Worm (Caenorhabditis elegans) whole organism, L1 larva: ENCODE results near the gene nas-15.

ENCODE experiments used
- C04F5.9 ChIP-seq: sonication (generic microtip); optimal IDR thresholded peaks from 2 replicates; lab custom pipeline; 2016; ENCODE audit warnings: missing genetic modification characterization, missing compliant biosample characterization
- C16A3.4 ChIP-seq: fragments of 150-350 bp; optimal IDR thresholded peaks from 2 replicates; lab custom pipeline; 2014; ENCODE audit warnings: missing biosample characterization, missing genetic modification characterization
- C34B4.2 ChIP-seq: sonication (generic microtip); optimal IDR thresholded peaks from 2 replicates; lab custom pipeline; 2017; ENCODE audit warnings: mild to moderate bottlenecking, missing genetic modification characterization, missing compliant biosample characterization
- aha-1 ChIP-seq: fragments of 150-350 bp; optimal IDR thresholded peaks from 2 replicates; lab custom pipeline; 2014; ENCODE audit warnings: missing biosample characterization, missing genetic modification characterization
- alr-1 ChIP-seq: fragments of 200-800 bp; sonication (Bioruptor generic); optimal IDR thresholded peaks from 2 replicates; lab custom pipeline; 2018; ENCODE audit warnings: borderline replicate concordance, mild to moderate bottlenecking, missing genetic modification characterization, missing compliant biosample characterization
- aly-2 ChIP-seq: fragments of 150-350 bp; optimal IDR thresholded peaks from 2 replicates; lab custom pipeline; 2014; ENCODE audit warnings: missing biosample characterization, missing genetic modification characterization
- ama-1 ChIP-seq: fragments of 150-350 bp; optimal IDR thresholded peaks from 2 replicates; lab custom pipeline; 2014
- ceh-63 ChIP-seq: fragments of 200-800 bp; sonication (Bioruptor generic); optimal IDR thresholded peaks from 2 replicates; lab custom pipeline; 2018; ENCODE audit warnings: mild to moderate bottlenecking, missing genetic modification characterization, missing compliant biosample characterization
- ceh-8 ChIP-seq: fragments of 200-800 bp; sonication (Bioruptor generic); optimal IDR thresholded peaks from 2 replicates; lab custom pipeline; 2018; ENCODE audit warnings: mild to moderate bottlenecking, missing genetic modification characterization, moderate library complexity, missing compliant biosample characterization
- ceh-82 ChIP-seq, 3 experiments: fragments of 150-350 bp in 1 of 3; sonication (generic microtip) in 2 of 3; optimal IDR thresholded peaks; 2 replicates each; lab custom pipeline; 2014 to 2017; ENCODE audit warnings: missing biosample characterization in 3 of 3, missing genetic modification characterization in 3 of 3
- ceh-90 ChIP-seq: sonication (generic microtip); optimal IDR thresholded peaks from 2 replicates; lab custom pipeline; 2016; ENCODE audit warnings: missing genetic modification characterization, missing compliant biosample characterization
- dpl-1 ChIP-seq, 3 experiments: fragments of 150-350 bp in 2 of 3; sonication (generic microtip) in 1 of 3; optimal IDR thresholded peaks; 2 replicates each; lab custom pipeline; 2014 to 2017; ENCODE audit warnings: missing biosample characterization in 3 of 3, missing genetic modification characterization in 3 of 3, missing genetic modification reagents in 3 of 3
- efl-1 ChIP-seq, 4 experiments: fragments of 150-350 bp; optimal IDR thresholded peaks in 3 of 4; peaks in 1 of 4; 1 replicate in 1 of 4; 2 replicates in 3 of 4; lab custom pipeline; 2014; ENCODE audit warnings: missing biosample characterization in 2 of 4, missing genetic modification characterization in 2 of 4, missing genetic modification reagents in 2 of 4
- elt-3 ChIP-seq, 6 experiments: fragments of 150-350 bp in 1 of 6; sonication (generic microtip); optimal IDR thresholded peaks; 2 replicates each; lab custom pipeline; 2017 to 2018; ENCODE audit warnings: missing biosample characterization in 6 of 6, missing genetic modification characterization in 6 of 6, inconsistent platforms in 1 of 6
- ets-5 ChIP-seq: fragments of 200-800 bp; sonication (Bioruptor generic); IDR thresholded peaks from 2 replicates; pipeline ENCODE4 v1.3.6; 2022; ENCODE audit warnings: missing genetic modification characterization, missing compliant biosample characterization
- fkh-4 ChIP-seq: sonication (generic microtip); optimal IDR thresholded peaks from 2 replicates; lab custom pipeline; 2016; ENCODE audit warnings: missing compliant biosample characterization, missing genetic modification characterization, borderline replicate concordance
- grh-1 ChIP-seq: fragments of 200-800 bp; sonication (Bioruptor generic); IDR thresholded peaks from 2 replicates; pipeline ENCODE4 v1.3.6; 2022; ENCODE audit warnings: missing genetic modification reagents, missing genetic modification characterization, missing compliant biosample characterization
- hpl-2 ChIP-seq: fragments of 150-350 bp; optimal IDR thresholded peaks from 2 replicates; lab custom pipeline; 2014; ENCODE audit warnings: missing biosample characterization, missing genetic modification reagents, missing genetic modification characterization
- jun-1 ChIP-seq: fragments of 150-350 bp; optimal IDR thresholded peaks from 2 replicates; lab custom pipeline; 2014; ENCODE audit warnings: missing biosample characterization, missing genetic modification reagents, missing genetic modification characterization
- lin-13 ChIP-seq: fragments of 150-350 bp; optimal IDR thresholded peaks from 2 replicates; lab custom pipeline; 2014; ENCODE audit warnings: missing biosample characterization, missing genetic modification reagents, missing genetic modification characterization
- lin-14 ChIP-seq: fragments of 200-800 bp; sonication (Bioruptor generic); optimal IDR thresholded peaks from 2 replicates; lab custom pipeline; 2018; ENCODE audit warnings: mild to moderate bottlenecking, missing genetic modification characterization, moderate library complexity, missing compliant biosample characterization
- lin-15B ChIP-seq: fragments of 150-350 bp; sonication (generic microtip); optimal IDR thresholded peaks from 3 replicates; lab custom pipeline; 2014; ENCODE audit warnings: missing biosample characterization, missing genetic modification characterization
- lin-39 ChIP-seq: fragments of 150-350 bp; optimal IDR thresholded peaks from 2 replicates; lab custom pipeline; 2014; ENCODE audit warnings: missing biosample characterization, missing genetic modification reagents, missing genetic modification characterization
- mab-9 ChIP-seq: fragments of 200-800 bp; sonication (Bioruptor generic); IDR thresholded peaks from 2 replicates; pipeline ENCODE4 v1.3.6; 2022; ENCODE audit warnings: missing genetic modification reagents, missing genetic modification characterization, missing compliant biosample characterization
- mdl-1 ChIP-seq, 2 experiments: fragments of 150-350 bp; optimal IDR thresholded peaks; 2 replicates each; lab custom pipeline; 2014 to 2017; ENCODE audit warnings: missing biosample characterization in 2 of 2, missing genetic modification characterization in 2 of 2, inconsistent platforms in 1 of 2
- mef-2 ChIP-seq: fragments of 150-350 bp; optimal IDR thresholded peaks from 2 replicates; lab custom pipeline; 2014; ENCODE audit warnings: missing biosample characterization, missing genetic modification characterization
- mep-1 ChIP-seq: fragments of 150-350 bp; optimal IDR thresholded peaks from 2 replicates; lab custom pipeline; 2014; ENCODE audit warnings: missing biosample characterization, missing genetic modification characterization
- nhr-12 ChIP-seq: sonication (generic microtip); optimal IDR thresholded peaks from 2 replicates; lab custom pipeline; 2017; ENCODE audit warnings: missing biosample characterization, missing genetic modification characterization
- nhr-19 ChIP-seq: fragments of 200-800 bp; sonication (Bioruptor generic); conservative IDR thresholded peaks from 2 replicates; pipeline ENCODE4 v1.3.6; 2022; ENCODE audit warnings: missing genetic modification characterization, missing compliant biosample characterization
- nhr-237 ChIP-seq: fragments of 150-350 bp; optimal IDR thresholded peaks from 2 replicates; lab custom pipeline; 2014; ENCODE audit warnings: missing biosample characterization, missing genetic modification characterization
- nhr-28 ChIP-seq: fragments of 150-350 bp; optimal IDR thresholded peaks from 2 replicates; lab custom pipeline; 2014; ENCODE audit warnings: missing biosample characterization, missing genetic modification characterization
- nhr-47 ChIP-seq: sonication (generic microtip); optimal IDR thresholded peaks from 2 replicates; lab custom pipeline; 2016; ENCODE audit warnings: mild to moderate bottlenecking, missing genetic modification characterization, moderate library complexity, missing compliant biosample characterization
- nhr-84 ChIP-seq: sonication (generic microtip); optimal IDR thresholded peaks from 2 replicates; lab custom pipeline; 2017; ENCODE audit warnings: missing biosample characterization, missing genetic modification characterization
- nhr-90 ChIP-seq: sonication (generic microtip); optimal IDR thresholded peaks from 2 replicates; lab custom pipeline; 2016; ENCODE audit warnings: mild to moderate bottlenecking, missing genetic modification characterization, missing compliant biosample characterization; ENCODE audit not compliant: poor library complexity
- pag-3 ChIP-seq: sonication (generic microtip); optimal IDR thresholded peaks from 2 replicates; lab custom pipeline; 2017; ENCODE audit warnings: missing genetic modification characterization, mild to moderate bottlenecking, missing compliant biosample characterization, antibody characterized with exemption, borderline replicate concordance; ENCODE audit not compliant: insufficient read depth
- pax-3 ChIP-seq: fragments of 200-800 bp; sonication (Bioruptor generic); optimal IDR thresholded peaks from 2 replicates; lab custom pipeline; 2018; ENCODE audit warnings: mild to moderate bottlenecking, missing genetic modification characterization, moderate library complexity, missing compliant biosample characterization
- pqm-1 ChIP-seq: sonication (generic microtip); optimal IDR thresholded peaks from 3 replicates; lab custom pipeline; 2017; ENCODE audit warnings: missing biosample characterization, missing genetic modification characterization
- rnt-1 ChIP-seq: sonication (generic microtip); optimal IDR thresholded peaks from 2 replicates; lab custom pipeline; 2016; ENCODE audit warnings: mild to moderate bottlenecking, missing genetic modification characterization, moderate library complexity, missing compliant biosample characterization
- skn-1 ChIP-seq: fragments of 150-350 bp; optimal IDR thresholded peaks from 2 replicates; lab custom pipeline; 2014; ENCODE audit warnings: missing biosample characterization, missing genetic modification characterization
- snpc-4 ChIP-seq: fragments of 150-350 bp; optimal IDR thresholded peaks from 2 replicates; lab custom pipeline; 2014; ENCODE audit warnings: missing biosample characterization, missing genetic modification characterization
- snu-23 ChIP-seq: sonication (generic microtip); optimal IDR thresholded peaks from 2 replicates; lab custom pipeline; 2016; ENCODE audit warnings: missing genetic modification characterization, missing compliant biosample characterization
- sox-4 ChIP-seq: sonication (generic microtip); optimal IDR thresholded peaks from 2 replicates; lab custom pipeline; 2016; ENCODE audit warnings: missing genetic modification characterization, missing compliant biosample characterization
- sup-37 ChIP-seq: fragments of 200-800 bp; sonication (Bioruptor generic); optimal IDR thresholded peaks from 2 replicates; lab custom pipeline; 2018; ENCODE audit warnings: mild to moderate bottlenecking, missing genetic modification characterization, missing compliant biosample characterization
- swsn-7 ChIP-seq: sonication (generic microtip); optimal IDR thresholded peaks from 2 replicates; lab custom pipeline; 2016; ENCODE audit warnings: missing genetic modification characterization, missing compliant biosample characterization
- tbx-2 ChIP-seq: sonication (generic microtip); optimal IDR thresholded peaks from 2 replicates; lab custom pipeline; 2016; ENCODE audit warnings: missing genetic modification characterization, missing compliant biosample characterization
- unc-130 ChIP-seq: fragments of 150-350 bp; optimal IDR thresholded peaks from 2 replicates; lab custom pipeline; 2017; ENCODE audit warnings: missing biosample characterization, missing genetic modification characterization, inconsistent platforms
- unc-62 ChIP-seq: fragments of 150-350 bp; optimal IDR thresholded peaks from 2 replicates; lab custom pipeline; 2014; ENCODE audit warnings: missing biosample characterization, missing genetic modification reagents, missing genetic modification characterization
- unc-98 ChIP-seq: fragments of 200-800 bp; sonication (Bioruptor generic); IDR thresholded peaks from 2 replicates; pipeline ENCODE4 v1.3.6; 2022; ENCODE audit warnings: missing genetic modification characterization, missing compliant biosample characterization
- vab-15 ChIP-seq: sonication (generic microtip); optimal IDR thresholded peaks from 2 replicates; lab custom pipeline; 2017; ENCODE audit warnings: missing genotype, mild to moderate bottlenecking, missing genetic modification characterization, missing compliant biosample characterization
- xbp-1 ChIP-seq: sonication (generic microtip); optimal IDR thresholded peaks from 2 replicates; lab custom pipeline; 2016; ENCODE audit warnings: missing genetic modification characterization, missing compliant biosample characterization
- ztf-11 ChIP-seq, 2 experiments: sonication (generic microtip); optimal IDR thresholded peaks; 2 replicates each; lab custom pipeline; 2016 to 2017; ENCODE audit warnings: missing genetic modification characterization in 2 of 2, missing biosample characterization in 1 of 2, missing compliant biosample characterization in 1 of 2

nas-15 gene

DNA sequence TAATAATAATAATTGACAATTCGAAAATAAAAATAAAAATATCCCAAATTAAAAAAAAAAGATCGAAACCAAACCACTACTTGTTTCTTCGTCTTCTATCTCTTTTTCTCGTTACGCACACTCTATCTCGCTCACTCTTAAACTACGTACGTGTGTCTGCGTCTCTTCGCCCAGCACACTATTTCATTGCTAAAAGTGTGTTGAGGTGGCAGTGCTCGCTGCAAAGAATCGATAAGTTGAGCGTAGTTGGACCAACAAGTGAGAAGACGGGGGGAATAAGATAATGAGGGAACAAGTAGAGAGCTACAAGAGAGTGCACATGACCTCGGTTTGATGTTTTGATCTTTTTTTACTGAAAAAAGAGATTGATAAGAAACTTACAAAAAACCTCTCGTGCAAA lies 48.4 kb downstream of the nas-15 start (continued):
- TF ChIP-seq hpl-2 (GFP tag; lab: Kevin White, UChicago): no peak
- no peak for TF ChIP-seq unc-62 (GFP tag; lab: Kevin White, UChicago)
- no peak for TF ChIP-seq mdl-1 (tag; optimal IDR thresholded peaks at IDR 0.05; lab: Kevin White, UChicago)
- no peak for TF ChIP-seq ceh-90 (tag; lab: Kevin White, UChicago)
- no peak for TF ChIP-seq nhr-12
- TF ChIP-seq pqm-1: no peak
- peak; percentile 57 for TF ChIP-seq rnt-1 (tag; lab: Kevin White, UChicago)
- TF ChIP-seq snu-23 (GFP tag; lab: Kevin White, UChicago): peak; percentile 65
- peak; percentile 39 to 47 for TF ChIP-seq efl-1 (optimal IDR thresholded peaks at IDR 0.05; lab: Kevin White, UChicago)
- TF ChIP-seq efl-1 (GFP tag; optimal IDR thresholded peaks at IDR 0.05 in 1 of 2; lab: Kevin White, UChicago): no peak
- no peak for TF ChIP-seq C04F5.9 (tag; lab: Kevin White, UChicago)
- TF ChIP-seq nhr-90 (tag; lab: Kevin White, UChicago): no peak
- TF ChIP-seq vab-15 (tag; lab: Kevin White, UChicago): no peak
- peak; percentile 64 for TF ChIP-seq tbx-2 (tag; lab: Kevin White, UChicago)
- no peak for TF ChIP-seq C16A3.4 (tag; lab: Kevin White, UChicago)
- peak in 2 of 3 experiments; percentile 56 to 57 for TF ChIP-seq ceh-82 (tag; optimal IDR thresholded peaks at IDR 0.05; lab: Kevin White, UChicago)
- peak; percentile 73 for TF ChIP-seq swsn-7 (tag; lab: Kevin White, UChicago)
- no peak for TF ChIP-seq ama-1 (lab: Kevin White, UChicago)
- TF ChIP-seq lin-13: no peak
- TF ChIP-seq snpc-4: no peak
- peak; percentile 58 for TF ChIP-seq xbp-1 (tag; lab: Kevin White, UChicago)
- TF ChIP-seq nhr-28 (tag; lab: Kevin White, UChicago): no peak
- no peak for TF ChIP-seq grh-1 (GFP tag; lab: Robert Waterston, UW)
- TF ChIP-seq aly-2: peak; percentile 10
- no peak for TF ChIP-seq fkh-4 (tag; lab: Kevin White, UChicago)
- no peak for TF ChIP-seq unc-98 (GFP tag; lab: Robert Waterston, UW)
- no peak for TF ChIP-seq nhr-84 (tag; lab: Kevin White, UChicago)
- TF ChIP-seq sox-4 (tag; lab: Kevin White, UChicago): no peak
- no peak for TF ChIP-seq mab-9 (GFP tag; lab: Robert Waterston, UW)
- peak; percentile 76 for TF ChIP-seq nhr-47
- no peak for TF ChIP-seq lin-39 (tag; lab: Kevin White, UChicago)
- TF ChIP-seq pag-3: no peak
- no peak for TF ChIP-seq ceh-63
- no peak for TF ChIP-seq dpl-1 (GFP tag; optimal IDR thresholded peaks at IDR 0.05; lab: Kevin White, UChicago)
- no peak for TF ChIP-seq nhr-237 (tag; lab: Kevin White, UChicago)
- no peak for TF ChIP-seq unc-130
- no peak for TF ChIP-seq alr-1 (tag; lab: Kevin White, UChicago)
- peak; percentile 91 for TF ChIP-seq lin-14 (GFP tag; lab: Kevin White, UChicago)
- TF ChIP-seq ets-5: no peak
- no peak for TF ChIP-seq skn-1
- TF ChIP-seq elt-3 (tag; optimal IDR thresholded peaks at IDR 0.05; lab: Kevin White, UChicago): no peak
- TF ChIP-seq C34B4.2: no peak
- TF ChIP-seq ztf-11 (tag; optimal IDR thresholded peaks at IDR 0.05; lab: Kevin White, UChicago): no peak
- TF ChIP-seq pax-3 (tag; lab: Kevin White, UChicago): no peak
- TF ChIP-seq mep-1 (tag; lab: Kevin White, UChicago): peak; percentile 21
- TF ChIP-seq ceh-8 (GFP tag; lab: Kevin White, UChicago): no peak
- peak; percentile 28; the same call in 1 of the 2 replicates for TF ChIP-seq nhr-19
- TF ChIP-seq mef-2 (tag; lab: Kevin White, UChicago): no peak
- TF ChIP-seq aha-1 (tag; lab: Kevin White, UChicago): no peak
- TF ChIP-seq lin-15B (tag; lab: Kevin White, UChicago): no peak
- TF ChIP-seq sup-37 (GFP tag; lab: Kevin White, UChicago): no peak
- TF ChIP-seq jun-1 (tag; lab: Kevin White, UChicago): no peak
